Fruit fly (Drosophila melanogaster) whole organism: Measurements from ENCODE around the gene Tak1.

Experiments used
- CG8478 ChIP-seq: fragments of >200 bp; optimal IDR thresholded peaks from 2 replicates; lab custom pipeline; 2018; ENCODE audit warnings: inconsistent platforms
- Dll ChIP-seq: fragments of >200 bp; optimal IDR thresholded peaks from 2 replicates; lab custom pipeline; 2017
- EcR ChIP-seq, 2 experiments: fragments of >200 bp; optimal IDR thresholded peaks; 2 replicates each; lab custom pipeline; 2017; ENCODE audit warnings: missing biosample characterization in 2 of 2, missing genetic modification characterization in 2 of 2, missing genetic modification reagents in 2 of 2
- pan ChIP-seq: fragments of >200 bp; optimal IDR thresholded peaks from 2 replicates; lab custom pipeline; 2017
- psq ChIP-seq: fragments of >200 bp; optimal IDR thresholded peaks from 2 replicates; lab custom pipeline; 2017
- usp ChIP-seq: fragments of >200 bp; optimal IDR thresholded peaks from 2 replicates; lab custom pipeline; 2017; ENCODE audit warnings: missing biosample characterization, missing genetic modification characterization, mixed read lengths

The Tak1 gene

DNA sequence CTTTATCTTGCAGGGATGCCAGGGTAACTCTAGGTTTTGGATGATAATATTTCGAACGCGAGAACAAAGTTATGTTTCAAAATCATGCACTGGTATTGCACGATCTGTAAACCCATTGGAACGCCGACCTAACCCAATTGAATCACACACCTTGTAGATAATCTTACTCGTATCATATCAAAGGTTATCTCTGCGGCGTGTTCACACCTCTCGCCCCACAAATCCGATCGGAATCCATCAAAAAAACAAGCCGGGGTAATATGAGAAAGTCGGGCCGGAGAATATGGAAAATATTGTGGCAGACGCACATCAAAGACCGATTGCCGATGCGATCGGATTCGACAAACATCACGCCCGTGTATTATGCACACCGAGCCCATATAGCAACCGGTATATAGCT, 29.6 kb downstream of the Tak1 start:
- TF ChIP-seq psq (lab: Kevin White, UChicago) (no peak), Dll (lab: Kevin White, UChicago) (no peak), CG8478 (no peak), usp (no peak), pan (lab: Kevin White, UChicago) (no peak), EcR (GFP tag; optimal IDR thresholded peaks at IDR 0.05; lab: Kevin White, UChicago) (no peak)

DNA sequence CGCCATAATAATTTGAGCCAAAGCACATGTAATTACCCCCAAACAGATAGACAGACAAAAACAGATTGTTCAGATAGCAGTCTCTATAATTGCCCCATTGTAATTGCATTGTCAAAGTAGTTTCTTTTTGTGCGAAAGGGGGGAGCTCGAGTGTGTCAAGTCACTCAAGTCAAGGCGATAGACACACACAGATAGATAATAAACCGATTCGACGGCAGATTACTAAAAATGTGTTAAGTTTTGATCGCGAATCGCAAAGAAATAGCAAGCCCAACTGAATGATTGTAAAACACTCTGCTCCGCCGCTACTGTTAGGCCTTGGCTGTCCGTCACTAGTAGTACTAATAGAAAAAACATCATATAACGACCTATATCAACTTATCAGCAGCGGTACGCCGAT, 32.1 kb downstream of the Tak1 start:
- TF ChIP-seq usp (no peak), EcR (GFP tag; optimal IDR thresholded peaks at IDR 0.05; lab: Kevin White, UChicago) (no peak), CG8478 (no peak), pan (lab: Kevin White, UChicago) (no peak), Dll (lab: Kevin White, UChicago) (no peak), psq (lab: Kevin White, UChicago) (no peak)

- no peak for TF ChIP-seq usp
- TF ChIP-seq CG8478 = no peak
- TF ChIP-seq psq (lab: Kevin White, UChicago) = no peak
- no peak for TF ChIP-seq EcR (GFP tag; optimal IDR thresholded peaks at IDR 0.05; lab: Kevin White, UChicago)
- TF ChIP-seq Dll (lab: Kevin White, UChicago) = no peak
- no peak for TF ChIP-seq pan (lab: Kevin White, UChicago)
These were observed 33.8 kb downstream of the Tak1 start for dm6 chrX:20490883-20491282.

dm6 chrX:20489995-20490393, 34.7 kb downstream of the Tak1 start:
- no peak for TF ChIP-seq EcR (GFP tag; optimal IDR thresholded peaks at IDR 0.05; lab: Kevin White, UChicago)
- no peak for TF ChIP-seq CG8478
- no peak for TF ChIP-seq psq (lab: Kevin White, UChicago)
- TF ChIP-seq pan (lab: Kevin White, UChicago) = no peak
- no peak for TF ChIP-seq usp
- no peak for TF ChIP-seq Dll (lab: Kevin White, UChicago)

dm6 chrX:20489382-20489994, 35.2 kb downstream of the Tak1 start:
- peak; percentile 72 for TF ChIP-seq pan (lab: Kevin White, UChicago)
- no peak for TF ChIP-seq usp

- no peak for TF ChIP-seq CG8478
- no peak for TF ChIP-seq pan (lab: Kevin White, UChicago)
- no peak for TF ChIP-seq Dll (lab: Kevin White, UChicago)
- no peak for TF ChIP-seq psq (lab: Kevin White, UChicago)
- TF ChIP-seq EcR (GFP tag; optimal IDR thresholded peaks at IDR 0.05; lab: Kevin White, UChicago) = no peak
- no peak for TF ChIP-seq usp
These were observed 36.0 kb downstream of the Tak1 start for dm6 chrX:20488701-20489122.

- TF ChIP-seq pan (lab: Kevin White, UChicago) = no peak
- no peak for TF ChIP-seq usp
- TF ChIP-seq psq (lab: Kevin White, UChicago) = no peak
- TF ChIP-seq Dll (lab: Kevin White, UChicago) = no peak
- TF ChIP-seq EcR (GFP tag; optimal IDR thresholded peaks at IDR 0.05; lab: Kevin White, UChicago) = no peak
- no peak for TF ChIP-seq CG8478
These were observed 38.8 kb downstream of the Tak1 start, which contains the start of gene CG15461 for dm6 chrX:20485880-20486279. Gene CG15461, plus strand, starts transcription at chrX:20486180.

- no peak for TF ChIP-seq pan (lab: Kevin White, UChicago)
- no peak for TF ChIP-seq CG8478
- TF ChIP-seq Dll (lab: Kevin White, UChicago) = no peak
- no peak for TF ChIP-seq usp
- TF ChIP-seq psq (lab: Kevin White, UChicago) = no peak
- no peak for TF ChIP-seq EcR (GFP tag; optimal IDR thresholded peaks at IDR 0.05; lab: Kevin White, UChicago)
These were observed 41.8 kb downstream of the Tak1 start for dm6 chrX:20482790-20483564.

DNA sequence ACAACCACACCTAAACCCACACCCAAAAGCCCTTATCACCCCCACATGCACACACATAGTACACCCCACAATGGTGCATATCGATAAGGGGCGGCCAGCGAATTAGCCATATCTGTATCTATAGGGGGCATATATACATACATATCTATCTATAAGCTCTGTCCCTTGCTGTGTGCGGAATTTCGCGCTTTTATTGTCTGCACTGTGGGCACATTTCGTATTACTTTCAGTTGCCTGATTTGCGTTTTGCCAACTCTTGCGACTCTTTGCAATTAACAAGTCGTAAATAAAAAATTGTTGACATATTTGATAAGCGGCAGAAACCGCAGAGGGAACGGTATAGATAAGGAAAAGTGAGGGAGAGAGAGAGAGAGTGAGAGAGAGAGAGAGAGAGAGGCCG, 43.3 kb downstream of the Tak1 start:
- TF ChIP-seq pan (lab: Kevin White, UChicago) (no peak), psq (lab: Kevin White, UChicago) (no peak), usp (no peak), Dll (lab: Kevin White, UChicago) (no peak), CG8478 (no peak), EcR (GFP tag; optimal IDR thresholded peaks at IDR 0.05; lab: Kevin White, UChicago) (no peak)

- TF ChIP-seq usp (no peak), pan (lab: Kevin White, UChicago) (no peak), EcR (GFP tag; optimal IDR thresholded peaks at IDR 0.05; lab: Kevin White, UChicago) (no peak), psq (lab: Kevin White, UChicago) (no peak), CG8478 (no peak), Dll (lab: Kevin White, UChicago) (no peak)
These were observed 44.3 kb downstream of the Tak1 start for dm6 chrX:20480382-20480781.

DNA sequence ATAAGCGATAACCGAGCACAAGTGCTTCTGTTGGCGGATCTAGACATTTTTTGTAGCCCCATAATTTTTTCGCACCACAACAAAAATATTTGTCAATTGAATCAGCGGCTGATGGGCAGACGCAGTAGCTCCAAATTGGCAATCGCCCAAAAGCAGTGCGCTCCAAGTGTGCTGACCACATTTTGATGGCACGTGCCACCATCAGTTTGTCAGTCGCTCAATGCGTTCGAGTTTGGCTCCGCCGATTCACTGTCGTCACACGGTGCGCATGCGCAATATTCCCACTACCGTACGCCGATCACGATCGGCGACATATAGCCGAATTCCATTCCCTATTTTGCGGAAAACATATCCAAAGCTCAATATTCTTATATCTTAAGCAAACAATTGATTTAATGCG, 46.1 kb downstream of the Tak1 start:
- TF ChIP-seq EcR (GFP tag; optimal IDR thresholded peaks at IDR 0.05; lab: Kevin White, UChicago) = no peak
- TF ChIP-seq usp = no peak
- no peak for TF ChIP-seq pan (lab: Kevin White, UChicago)
- TF ChIP-seq CG8478 = no peak
- no peak for TF ChIP-seq Dll (lab: Kevin White, UChicago)
- TF ChIP-seq psq (lab: Kevin White, UChicago) = no peak

DNA sequence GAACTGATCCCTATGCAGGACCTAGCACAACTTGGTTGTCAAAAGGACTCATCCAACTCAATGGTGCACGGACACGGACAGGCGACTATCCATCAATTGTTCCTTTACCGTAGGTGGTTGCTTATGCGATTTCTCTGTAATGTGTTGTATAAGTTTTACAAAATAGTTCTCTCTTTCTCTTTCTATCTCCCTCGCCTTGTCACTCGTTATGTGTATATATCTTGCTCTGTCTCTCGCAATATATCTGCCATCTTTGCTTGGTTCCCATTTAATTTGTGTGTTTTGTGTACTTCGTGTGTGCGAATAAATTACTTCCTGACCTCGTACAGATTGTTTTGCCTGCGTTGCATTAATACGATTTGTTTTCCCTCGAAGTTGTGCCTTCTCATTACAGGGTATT, 54.0 kb downstream of the Tak1 start:
- TF ChIP-seq usp (no peak), CG8478 (no peak), Dll (lab: Kevin White, UChicago) (no peak), EcR (GFP tag; optimal IDR thresholded peaks at IDR 0.05; lab: Kevin White, UChicago) (no peak), pan (lab: Kevin White, UChicago) (no peak), psq (lab: Kevin White, UChicago) (no peak)
